Worm (Caenorhabditis elegans) whole organism, L4 larva: ENCODE data around the gene thn-2.

Experiments used
- Y105C5A.15 ChIP-seq: fragments of 200-800 bp; sonication (Bioruptor generic); IDR thresholded peaks from 2 replicates; pipeline ENCODE4 v1.3.6; 2022; ENCODE audit warnings: missing genetic modification characterization, missing compliant biosample characterization
- ces-1 ChIP-seq: fragments of 150-350 bp; sonication (generic microtip); optimal IDR thresholded peaks from 4 replicates; lab custom pipeline; 2014; ENCODE audit warnings: missing biosample characterization, missing genetic modification reagents, missing genetic modification characterization
- ctbp-1 ChIP-seq: fragments of 200-800 bp; sonication (Bioruptor generic); IDR thresholded peaks from 2 replicates; pipeline ENCODE4 v1.3.6; 2022; ENCODE audit warnings: missing genetic modification reagents, missing genetic modification characterization, missing compliant biosample characterization
- hlh-30 ChIP-seq: sonication (generic microtip); optimal IDR thresholded peaks from 2 replicates; lab custom pipeline; 2017; ENCODE audit warnings: antibody characterized with exemption, mild to moderate bottlenecking, missing genetic modification characterization, missing compliant biosample characterization; ENCODE audit not compliant: insufficient read depth
- lsy-2 ChIP-seq, 2 experiments: fragments of 150-350 bp in 1 of 2; sonication (generic microtip) in 1 of 2; optimal IDR thresholded peaks; 2 replicates each; lab custom pipeline; 2014 to 2017; ENCODE audit warnings: missing biosample characterization in 2 of 2, missing genetic modification characterization in 2 of 2
- mdl-1 ChIP-seq, 2 experiments: fragments of 150-350 bp in 1 of 2; sonication (generic microtip) in 1 of 2; optimal IDR thresholded peaks; 2 replicates each; lab custom pipeline; 2014 to 2017; ENCODE audit warnings: missing biosample characterization in 2 of 2, missing genetic modification characterization in 2 of 2
- nhr-10 ChIP-seq: fragments of 150-350 bp; optimal IDR thresholded peaks from 2 replicates; lab custom pipeline; 2014; ENCODE audit warnings: missing biosample characterization, missing genetic modification characterization
- nhr-237 ChIP-seq: sonication (generic microtip); optimal IDR thresholded peaks from 2 replicates; lab custom pipeline; 2017; ENCODE audit warnings: missing biosample characterization, missing genetic modification characterization
- nhr-6 ChIP-seq: fragments of 150-350 bp; optimal IDR thresholded peaks from 2 replicates; lab custom pipeline; 2014; ENCODE audit warnings: missing biosample characterization, missing genetic modification characterization
- set-16 ChIP-seq: fragments of 200-800 bp; sonication (Bioruptor generic); IDR thresholded peaks from 2 replicates; pipeline ENCODE4 v1.3.6; 2022; ENCODE audit warnings: missing genetic modification reagents, missing genetic modification characterization, missing compliant biosample characterization
- ztf-11 ChIP-seq: fragments of 150-350 bp; optimal IDR thresholded peaks from 2 replicates; lab custom pipeline; 2014; ENCODE audit warnings: missing biosample characterization, missing genetic modification characterization

ce11 chrIV:12389951-12390350 is 7.0 kb downstream of the thn-2 start, which contains the start of gene spe-45:
- TF ChIP-seq nhr-237 (no peak), Y105C5A.15 (GFP tag; lab: Robert Waterston, UW) (no peak), ctbp-1 (GFP tag; lab: Robert Waterston, UW) (0 out of 2 replicates have a peak, but pooled peaks have one; percentile 9), mdl-1 (tag; optimal IDR thresholded peaks at IDR 0.05; lab: Kevin White, UChicago) (no peak), set-16 (GFP tag; lab: Robert Waterston, UW) (no peak), nhr-6 (tag; lab: Kevin White, UChicago) (no peak), ztf-11 (tag; lab: Kevin White, UChicago) (no peak), hlh-30 (tag; lab: Kevin White, UChicago) (no peak), lsy-2 (tag; optimal IDR thresholded peaks at IDR 0.05; lab: Kevin White, UChicago) (no peak), ces-1 (GFP tag; lab: Kevin White, UChicago) (no peak), nhr-10 (tag; lab: Kevin White, UChicago) (no peak)
